Fruit fly (Drosophila melanogaster) whole organism, pupa: ENCODE data around the gene gny.

Experiments
- CG10348 ChIP-seq: fragments of 200-800 bp; sonication (Bioruptor generic); IDR thresholded peaks from 2 replicates; pipeline ENCODE4 v1.3.6; 2022; ENCODE audit warnings: missing biosample characterization, missing genetic modification characterization
- CG12605 ChIP-seq: fragments of 200-800 bp; sonication (Bioruptor generic); IDR thresholded peaks from 2 replicates; pipeline ENCODE4 v1.3.6; 2022; ENCODE audit warnings: missing biosample characterization, missing genetic modification characterization
- CG14655 ChIP-seq: fragments of 200-800 bp; sonication (Bioruptor generic); optimal IDR thresholded peaks from 3 replicates; lab custom pipeline; 2017; ENCODE audit warnings: mild to moderate bottlenecking, missing biosample characterization, missing genetic modification reagents, missing genetic modification characterization
- CG15710 ChIP-seq: fragments of 200-800 bp; sonication (Bioruptor generic); optimal IDR thresholded peaks from 2 replicates; lab custom pipeline; 2018; ENCODE audit warnings: missing biosample characterization, mild to moderate bottlenecking, missing genetic modification characterization, moderate library complexity
- CG17806 ChIP-seq: fragments of 200-800 bp; sonication (Bioruptor generic); optimal IDR thresholded peaks from 2 replicates; lab custom pipeline; 2018; ENCODE audit warnings: missing biosample characterization, mild to moderate bottlenecking, missing genetic modification characterization, moderate library complexity
- CG32121 ChIP-seq: fragments of 200-800 bp; sonication (Bioruptor generic); IDR thresholded peaks from 2 replicates; pipeline ENCODE4 v1.3.6; 2022; ENCODE audit warnings: missing biosample characterization, missing genetic modification characterization
- CG8159 ChIP-seq: fragments of 200-800 bp; sonication (Bioruptor generic); optimal IDR thresholded peaks from 3 replicates; lab custom pipeline; 2018; ENCODE audit warnings: missing biosample characterization, mild to moderate bottlenecking, missing genetic modification characterization, moderate library complexity
- EcR ChIP-seq: fragments of 200-800 bp; sonication (Bioruptor generic); optimal IDR thresholded peaks from 3 replicates; lab custom pipeline; 2019; ENCODE audit warnings: missing biosample characterization, missing genetic modification characterization, mild to moderate bottlenecking, moderate library complexity, missing genetic modification reagents
- Ets98B ChIP-seq: fragments of 200-800 bp; sonication (Bioruptor generic); IDR thresholded peaks from 2 replicates; pipeline ENCODE4 v1.3.6; 2022; ENCODE audit warnings: missing biosample characterization, missing genetic modification characterization
- Pif1A ChIP-seq: fragments of 200-800 bp; sonication (Bioruptor generic); optimal IDR thresholded peaks from 3 replicates; lab custom pipeline; 2016; ENCODE audit warnings: missing biosample characterization, missing genetic modification characterization
- Pif1B ChIP-seq: fragments of 200-800 bp; sonication (Bioruptor generic); optimal IDR thresholded peaks from 3 replicates; lab custom pipeline; 2016; ENCODE audit warnings: missing biosample characterization, missing genetic modification characterization
- Snoo ChIP-seq: fragments of 200-800 bp; sonication (Bioruptor generic); optimal IDR thresholded peaks from 3 replicates; lab custom pipeline; 2017; ENCODE audit warnings: missing biosample characterization, mild to moderate bottlenecking, missing genetic modification characterization, inconsistent platforms
- fd96Ca ChIP-seq: fragments of 200-800 bp; sonication (Bioruptor generic); IDR thresholded peaks from 3 replicates; pipeline ENCODE4 v1.3.6; 2022; ENCODE audit warnings: missing biosample characterization, missing genetic modification characterization
- gl ChIP-seq: fragments of 200-800 bp; sonication (Bioruptor generic); optimal IDR thresholded peaks from 2 replicates; lab custom pipeline; 2018; ENCODE audit warnings: missing biosample characterization, mild to moderate bottlenecking, missing genetic modification characterization

DNA sequence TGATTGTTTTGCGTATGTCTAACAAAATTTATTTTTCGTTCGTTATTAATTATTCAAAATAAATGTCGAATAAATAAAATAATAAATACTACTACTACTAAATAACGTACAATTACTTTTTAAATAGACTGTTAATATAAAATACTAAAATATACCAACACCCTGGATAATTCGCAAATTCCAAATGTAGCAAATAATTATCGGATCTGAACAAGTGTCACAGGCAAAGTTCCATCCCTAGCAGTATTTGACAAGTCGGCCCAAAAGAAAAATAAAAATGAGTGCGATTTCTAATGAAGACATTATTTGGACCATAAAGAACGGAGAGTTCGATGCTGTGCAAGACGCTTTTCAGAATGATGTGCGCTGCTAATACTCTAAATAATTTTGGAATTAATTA lies 38.5 kb upstream of the gny start, which contains the start of gene CG31715:
- TF ChIP-seq Pif1A (GFP tag; lab: Kevin White, UChicago): no peak
- no peak for TF ChIP-seq CG8159
- no peak for TF ChIP-seq EcR (GFP tag; lab: Kevin White, UChicago)
- TF ChIP-seq CG32121 (GFP tag; lab: Robert Waterston, UW): no peak
- no peak for TF ChIP-seq Pif1B (GFP tag; lab: Kevin White, UChicago)
- peak; percentile 6 for TF ChIP-seq CG15710 (tag; lab: Kevin White, UChicago)
- TF ChIP-seq Snoo (tag; lab: Kevin White, UChicago): peak; percentile 13
- TF ChIP-seq CG14655 (GFP tag; lab: Kevin White, UChicago): no peak
- TF ChIP-seq CG10348 (GFP tag; lab: Robert Waterston, UW): no peak
- no peak for TF ChIP-seq fd96Ca (GFP tag; lab: Robert Waterston, UW)
- no peak for TF ChIP-seq CG12605 (GFP tag; lab: Robert Waterston, UW)
- TF ChIP-seq CG17806: peak; percentile 7
- no peak for TF ChIP-seq gl
- TF ChIP-seq Ets98B (GFP tag; lab: Robert Waterston, UW): no peak
